Worm (Caenorhabditis elegans): ENCODE measurements around the gene Y41D4B.17.

- TF ChIP-seq alr-1 (tag; optimal IDR thresholded peaks at IDR 0.05) (no peak), ceh-16 (tag; optimal IDR thresholded peaks at IDR 0.05) (no peak), R02D3.7 (tag; optimal IDR thresholded peaks at IDR 0.05) (no peak), nhr-12 (tag; optimal IDR thresholded peaks at IDR 0.05) (no peak), ztf-11 (tag; optimal IDR thresholded peaks at IDR 0.05) (no peak), fos-1 (tag; optimal IDR thresholded peaks at IDR 0.05) (no peak), ZK546.5 (tag; optimal IDR thresholded peaks at IDR 0.05) (no peak)
These were observed 3.7 kb downstream of the Y41D4B.17 start, which contains the start of gene Y41D4B.15 for ce11 chrIV:1563476-1564131.

All from whole organism, L2 larva.